Worm (Caenorhabditis elegans) whole organism, L2 larva: ENCODE data around the gene T01G5.6.

Experiments used
- C34F6.9 ChIP-seq: fragments of 150-350 bp; optimal IDR thresholded peaks from 2 replicates; lab custom pipeline; 2014; ENCODE audit warnings: missing biosample characterization, missing genetic modification characterization
- ZK546.5 ChIP-seq: sonication (generic microtip); optimal IDR thresholded peaks from 2 replicates; lab custom pipeline; 2017; ENCODE audit warnings: missing biosample characterization, missing genetic modification characterization
- alr-1 ChIP-seq: fragments of 150-350 bp; optimal IDR thresholded peaks from 2 replicates; lab custom pipeline; 2014; ENCODE audit warnings: missing biosample characterization, missing genetic modification characterization
- ama-1 ChIP-seq: fragments of 150-350 bp; optimal IDR thresholded peaks from 2 replicates; lab custom pipeline; 2018; ENCODE audit warnings: inconsistent platforms
- blmp-1 ChIP-seq: sonication (generic microtip); optimal IDR thresholded peaks from 2 replicates; lab custom pipeline; 2017; ENCODE audit warnings: missing genetic modification characterization, mild to moderate bottlenecking, missing compliant biosample characterization, antibody characterized with exemption, moderate library complexity; ENCODE audit not compliant: insufficient read depth
- ceh-16 ChIP-seq: fragments of 150-350 bp; optimal IDR thresholded peaks from 2 replicates; lab custom pipeline; 2014; ENCODE audit warnings: missing biosample characterization, missing genetic modification characterization
- ceh-82 ChIP-seq: fragments of 150-350 bp; optimal IDR thresholded peaks from 2 replicates; lab custom pipeline; 2014; ENCODE audit warnings: missing biosample characterization, missing genetic modification characterization
- egl-27 ChIP-seq: sonication (generic microtip); optimal IDR thresholded peaks from 3 replicates; lab custom pipeline; 2017; ENCODE audit warnings: missing biosample characterization, missing genetic modification reagents, missing genetic modification characterization
- lin-39 ChIP-seq: fragments of 150-350 bp; optimal IDR thresholded peaks from 2 replicates; lab custom pipeline; 2014; ENCODE audit warnings: missing biosample characterization, missing genetic modification reagents, missing genetic modification characterization
- mab-5 ChIP-seq: fragments of 150-350 bp; optimal IDR thresholded peaks from 2 replicates; lab custom pipeline; 2014; ENCODE audit warnings: missing biosample characterization, missing genetic modification characterization
- nhr-10 ChIP-seq: sonication (generic microtip); optimal IDR thresholded peaks from 2 replicates; lab custom pipeline; 2017; ENCODE audit warnings: missing biosample characterization, missing genetic modification characterization
- nhr-12 ChIP-seq: fragments of 150-350 bp; optimal IDR thresholded peaks from 2 replicates; lab custom pipeline; 2014; ENCODE audit warnings: missing biosample characterization, missing genetic modification characterization
- sem-4 ChIP-seq: fragments of 150-350 bp; optimal IDR thresholded peaks from 2 replicates; lab custom pipeline; 2014; ENCODE audit warnings: missing biosample characterization, missing genetic modification reagents, missing genetic modification characterization
- skn-1 ChIP-seq: sonication (generic microtip); optimal IDR thresholded peaks from 2 replicates; lab custom pipeline; 2017; ENCODE audit warnings: missing biosample characterization, missing genetic modification characterization
- zag-1 ChIP-seq: fragments of 150-350 bp; optimal IDR thresholded peaks from 2 replicates; lab custom pipeline; 2014; ENCODE audit warnings: missing biosample characterization, missing genetic modification characterization
- ztf-4 ChIP-seq: fragments of 150-350 bp; optimal IDR thresholded peaks from 2 replicates; lab custom pipeline; 2014; ENCODE audit warnings: missing biosample characterization, missing genetic modification characterization

T01G5.6 gene

DNA sequence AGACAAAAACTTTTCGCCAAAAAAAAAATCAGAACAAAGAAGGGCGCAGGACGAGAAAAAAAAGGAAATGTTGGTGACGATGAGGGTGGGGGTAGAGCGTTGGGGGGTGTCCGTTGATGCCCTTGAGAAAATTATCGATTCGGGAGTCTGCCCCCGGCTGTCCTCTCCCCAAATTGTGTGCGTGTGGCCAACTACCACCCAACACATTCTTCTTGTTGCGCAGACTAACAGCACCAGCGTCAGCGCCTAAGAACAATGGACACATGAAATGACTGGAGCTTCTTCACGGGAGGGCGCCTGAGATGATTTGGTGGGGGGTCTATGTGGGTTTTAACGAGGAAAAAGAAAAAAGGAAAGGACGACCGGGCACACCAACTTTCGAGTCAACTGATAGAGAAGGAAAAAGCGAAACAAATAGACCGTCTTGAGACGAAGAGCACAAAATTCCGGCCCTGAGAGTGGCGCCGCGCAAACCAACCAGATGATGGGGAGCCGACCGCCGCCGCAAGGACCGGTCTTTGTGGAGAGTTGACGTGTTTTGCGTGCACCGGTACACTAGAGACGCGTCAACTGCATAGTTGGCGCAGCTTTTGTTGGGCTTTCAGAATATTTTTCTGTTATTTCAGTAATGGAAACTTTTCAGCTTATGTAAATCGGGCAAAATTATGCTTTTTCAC, 48.7 kb downstream of the T01G5.6 start, which contains the start of gene C25D7.9 (continued):
- no peak for TF ChIP-seq skn-1 (tag; lab: Kevin White, UChicago)
- TF ChIP-seq egl-27, result no peak
- no peak for TF ChIP-seq sem-4 (tag; lab: Kevin White, UChicago)
- peak; percentile 29 for TF ChIP-seq C34F6.9 (tag; lab: Kevin White, UChicago)
- peak; percentile 51 for TF ChIP-seq zag-1 (tag; lab: Kevin White, UChicago)
- TF ChIP-seq alr-1 (tag; lab: Kevin White, UChicago), result no peak
- TF ChIP-seq nhr-12, result no peak
- no peak for TF ChIP-seq ceh-82 (tag; lab: Kevin White, UChicago)
- TF ChIP-seq ama-1, result no peak

DNA sequence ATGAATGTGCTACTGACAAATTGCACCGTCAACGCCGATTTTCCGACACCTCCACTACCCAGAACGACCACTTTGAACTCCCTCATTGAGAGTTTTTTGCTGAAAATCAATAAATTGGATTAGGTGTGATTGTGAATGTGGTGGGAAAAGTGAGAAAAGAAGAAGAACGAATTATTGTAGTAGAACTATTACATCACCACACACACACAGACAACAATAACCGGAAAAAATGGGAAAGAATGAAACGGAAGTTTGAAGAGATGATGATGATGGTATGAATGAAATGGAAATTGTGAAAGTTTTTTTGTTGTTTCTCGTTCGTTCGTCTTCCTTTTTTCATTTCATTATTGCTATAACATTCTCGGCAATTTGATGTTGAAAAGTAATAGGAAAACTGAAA, 49.9 kb downstream of the T01G5.6 start, which contains the start of gene rap-2:
rap-2 (minus strand) TSS at position 101 of the 400 bp plus-strand sequence.
- TF ChIP-seq nhr-10 (tag; lab: Kevin White, UChicago) (no peak), ZK546.5 (tag; lab: Kevin White, UChicago) (no peak), mab-5 (tag; lab: Kevin White, UChicago) (no peak), blmp-1 (tag; lab: Kevin White, UChicago) (no peak), ztf-4 (tag; lab: Kevin White, UChicago) (no peak), lin-39 (tag; lab: Kevin White, UChicago) (no peak), ceh-16 (no peak)
